Fruit fly (Drosophila melanogaster): Measurements from ENCODE around the gene CG6013.

- TF ChIP-seq jumu (GFP tag; optimal IDR thresholded peaks at IDR 0.05) (no peak), chm (GFP tag; IDR thresholded peaks at IDR 0.05) (no peak)
Measured at dm6 chr3R:19033238-19033637, 1.9 kb downstream of the CG6013 start, which contains the start of gene CG6026.

All from whole organism, embryonic.